Fruit fly (Drosophila melanogaster) whole organism, embryonic: ENCODE measurements around the gene Lst8.

Experiments used
- ATbp ChIP-seq: fragments of 200-800 bp; sonication (Bioruptor generic); optimal IDR thresholded peaks from 2 replicates; lab custom pipeline; 2017; ENCODE audit warnings: missing biosample characterization, mild to moderate bottlenecking, missing genetic modification characterization, missing genetic modification reagents
- Awh ChIP-seq: fragments of 200-800 bp; sonication (Bioruptor generic); IDR thresholded peaks from 2 replicates; pipeline ENCODE4, ENCODE4 v1.3.6; 2022; ENCODE audit warnings: missing biosample characterization, missing genetic modification characterization
- BEAF-32 ChIP-seq: fragments of 200-800 bp; sonication (Bioruptor generic); optimal IDR thresholded peaks from 3 replicates; lab custom pipeline; 2017; ENCODE audit warnings: missing biosample characterization, missing genetic modification characterization, mild to moderate bottlenecking, moderate library complexity, missing genetic modification reagents
- CG10209 ChIP-seq: fragments of 200-800 bp; sonication (Bioruptor generic); optimal IDR thresholded peaks from 3 replicates; lab custom pipeline; 2017; ENCODE audit warnings: missing biosample characterization, mild to moderate bottlenecking, missing genetic modification characterization, missing genetic modification reagents
- CG10267 ChIP-seq: fragments of 200-800 bp; sonication (Bioruptor generic); optimal IDR thresholded peaks from 2 replicates; lab custom pipeline; 2018; ENCODE audit warnings: missing biosample characterization, mild to moderate bottlenecking, missing genetic modification characterization, moderate library complexity
- CG13775 ChIP-seq: fragments of 200-800 bp; sonication (Bioruptor generic); optimal IDR thresholded peaks from 3 replicates; lab custom pipeline; 2017; ENCODE audit warnings: missing biosample characterization, mild to moderate bottlenecking, missing genetic modification characterization
- CG1647 ChIP-seq: fragments of 200-800 bp; sonication (Bioruptor generic); optimal IDR thresholded peaks from 3 replicates; lab custom pipeline; 2016; ENCODE audit warnings: missing biosample characterization, missing genetic modification characterization
- CG18476 ChIP-seq: fragments of 200-800 bp; sonication (Bioruptor generic); optimal IDR thresholded peaks from 2 replicates; lab custom pipeline; 2016; ENCODE audit warnings: missing biosample characterization, mild to moderate bottlenecking, missing genetic modification characterization
- CG31388 ChIP-seq: fragments of 200-800 bp; sonication (Bioruptor generic); optimal IDR thresholded peaks from 2 replicates; lab custom pipeline; 2016; ENCODE audit warnings: missing biosample characterization, missing genetic modification characterization
- CG3163 ChIP-seq: fragments of 200-800 bp; sonication (Bioruptor generic); optimal IDR thresholded peaks from 3 replicates; lab custom pipeline; 2016; ENCODE audit warnings: missing biosample characterization, missing genetic modification characterization
- CG33213 ChIP-seq: fragments of 200-800 bp; sonication (Bioruptor generic); optimal IDR thresholded peaks from 3 replicates; lab custom pipeline; 2016; ENCODE audit warnings: missing biosample characterization, missing genetic modification characterization
- CG3838 ChIP-seq: fragments of 200-800 bp; sonication (Bioruptor generic); optimal IDR thresholded peaks from 3 replicates; lab custom pipeline; 2016; ENCODE audit warnings: missing biosample characterization, missing genetic modification characterization
- CG3847 ChIP-seq: fragments of 200-800 bp; sonication (Bioruptor generic); IDR thresholded peaks from 2 replicates; pipeline ENCODE4 v1.3.6; 2022; ENCODE audit warnings: missing biosample characterization, missing genetic modification characterization
- CG7271 ChIP-seq: fragments of 200-800 bp; sonication (Bioruptor generic); optimal IDR thresholded peaks from 2 replicates; lab custom pipeline; 2018; ENCODE audit warnings: missing biosample characterization, mild to moderate bottlenecking, missing genetic modification characterization, moderate library complexity
- CG7786 ChIP-seq: fragments of 200-800 bp; sonication (Bioruptor generic); optimal IDR thresholded peaks from 2 replicates; lab custom pipeline; 2016; ENCODE audit warnings: missing biosample characterization, missing genetic modification characterization
- CG7928 ChIP-seq: fragments of 200-800 bp; sonication (Bioruptor generic); optimal IDR thresholded peaks from 2 replicates; lab custom pipeline; 2017; ENCODE audit warnings: missing biosample characterization, mild to moderate bottlenecking, missing genetic modification characterization
- CG7987 ChIP-seq: fragments of 200-800 bp; sonication (Bioruptor generic); optimal IDR thresholded peaks from 2 replicates; lab custom pipeline; 2018; ENCODE audit warnings: missing biosample characterization, mild to moderate bottlenecking, missing genetic modification characterization, moderate library complexity
- CG9876 ChIP-seq: fragments of 200-800 bp; sonication (Bioruptor generic); optimal IDR thresholded peaks from 2 replicates; lab custom pipeline; 2016; ENCODE audit warnings: missing biosample characterization, missing genetic modification characterization
- E2f1 ChIP-seq: fragments of 200-800 bp; sonication (Bioruptor generic); IDR thresholded peaks from 2 replicates; pipeline ENCODE4 v1.3.6; 2022; ENCODE audit warnings: missing biosample characterization, missing genetic modification characterization
- Ets65A ChIP-seq: fragments of 200-800 bp; sonication (Bioruptor generic); peaks from one replicate; lab custom pipeline; 2016; ENCODE audit warnings: missing biosample characterization, missing genetic modification characterization
- Fer2 ChIP-seq: fragments of 200-800 bp; sonication (Bioruptor generic); optimal IDR thresholded peaks from 2 replicates; lab custom pipeline; 2018; ENCODE audit warnings: missing biosample characterization, mild to moderate bottlenecking, missing genetic modification characterization, moderate library complexity
- H15 ChIP-seq: fragments of 200-800 bp; sonication (Bioruptor generic); IDR thresholded peaks from 3 replicates; pipeline ENCODE4 v1.3.6; 2022; ENCODE audit warnings: missing biosample characterization, missing genetic modification characterization
- HmgD ChIP-seq: fragments of 200-800 bp; sonication (Bioruptor generic); optimal IDR thresholded peaks from 3 replicates; lab custom pipeline; 2016; ENCODE audit warnings: missing biosample characterization, missing genetic modification characterization
- Hr39 ChIP-seq: fragments of >200 bp; optimal IDR thresholded peaks from 2 replicates; lab custom pipeline; 2017
- Med ChIP-seq: fragments of 200-800 bp; sonication (Bioruptor generic); peaks from one replicate; lab custom pipeline; 2016; ENCODE audit warnings: missing biosample characterization, missing genetic modification characterization, mild to moderate bottlenecking, inconsistent platforms, moderate library complexity
- Myb ChIP-seq: fragments of 200-800 bp; sonication (Bioruptor generic); optimal IDR thresholded peaks from 2 replicates; lab custom pipeline; 2016; ENCODE audit warnings: missing biosample characterization, missing genetic modification characterization
- Ptx1 ChIP-seq: fragments of 200-800 bp; sonication (Bioruptor generic); IDR thresholded peaks from 2 replicates; pipeline ENCODE4 v1.3.6; 2022; ENCODE audit warnings: missing biosample characterization, missing genetic modification characterization
- Taf1 ChIP-seq: fragments of 200-800 bp; sonication (Bioruptor generic); IDR thresholded peaks from 2 replicates; pipeline ENCODE4 v1.3.6; 2022; ENCODE audit warnings: missing biosample characterization, missing genetic modification characterization
- Xbp1 ChIP-seq: fragments of 200-800 bp; sonication (Bioruptor generic); optimal IDR thresholded peaks from 3 replicates; lab custom pipeline; 2016; ENCODE audit warnings: missing biosample characterization, mild to moderate bottlenecking, missing genetic modification characterization
- ash1 ChIP-seq: fragments of 200-800 bp; sonication (Bioruptor generic); optimal IDR thresholded peaks from 2 replicates; lab custom pipeline; 2018; ENCODE audit warnings: missing biosample characterization, mild to moderate bottlenecking, missing genetic modification characterization
- bigmax ChIP-seq: fragments of 200-800 bp; sonication (Bioruptor generic); optimal IDR thresholded peaks from 2 replicates; lab custom pipeline; 2018; ENCODE audit warnings: missing biosample characterization, mild to moderate bottlenecking, missing genetic modification characterization
- crc ChIP-seq: fragments of 200-800 bp; sonication (Bioruptor generic); optimal IDR thresholded peaks from 2 replicates; lab custom pipeline; 2016; ENCODE audit warnings: missing biosample characterization, missing genetic modification characterization
- cwo ChIP-seq: fragments of 200-800 bp; sonication (Bioruptor generic); optimal IDR thresholded peaks from 3 replicates; lab custom pipeline; 2017; ENCODE audit warnings: missing biosample characterization, missing genetic modification characterization, mild to moderate bottlenecking, moderate library complexity, missing genetic modification reagents
- fd64A ChIP-seq: fragments of 200-800 bp; sonication (Bioruptor generic); optimal IDR thresholded peaks from 3 replicates; lab custom pipeline; 2018; ENCODE audit warnings: missing biosample characterization, mild to moderate bottlenecking, missing genetic modification characterization
- fu2 ChIP-seq: fragments of 200-800 bp; sonication (Bioruptor generic); optimal IDR thresholded peaks from 2 replicates; lab custom pipeline; 2016; ENCODE audit warnings: missing biosample characterization, missing genetic modification characterization
- gce ChIP-seq: fragments of 200-800 bp; sonication (Bioruptor generic); IDR thresholded peaks from 3 replicates; pipeline ENCODE4 v1.3.6; 2022; ENCODE audit warnings: missing biosample characterization, missing genetic modification characterization
- gsb-n ChIP-seq: fragments of 200-800 bp; sonication (Bioruptor generic); optimal IDR thresholded peaks from 3 replicates; lab custom pipeline; 2018; ENCODE audit warnings: missing biosample characterization, mild to moderate bottlenecking, missing genetic modification characterization
- klu ChIP-seq: fragments of 200-800 bp; sonication (Bioruptor generic); IDR thresholded peaks from 2 replicates; pipeline ENCODE4 v1.3.6; 2022; ENCODE audit warnings: missing biosample characterization, missing genetic modification characterization
- lilli ChIP-seq: fragments of 200-800 bp; sonication (Bioruptor generic); optimal IDR thresholded peaks from 3 replicates; lab custom pipeline; 2016; ENCODE audit warnings: missing biosample characterization, missing genetic modification characterization
- peb ChIP-seq: fragments of 200-800 bp; sonication (Bioruptor generic); IDR thresholded peaks from 2 replicates; pipeline ENCODE4 v1.3.6; 2022; ENCODE audit warnings: missing biosample characterization, missing genetic modification characterization
- repo ChIP-seq: fragments of 200-800 bp; sonication (Bioruptor generic); optimal IDR thresholded peaks from 2 replicates; lab custom pipeline; 2016; ENCODE audit warnings: missing biosample characterization, missing genetic modification characterization
- ro ChIP-seq: fragments of 200-800 bp; sonication (Bioruptor generic); IDR thresholded peaks from 2 replicates; pipeline ENCODE4 v1.3.6; 2022; ENCODE audit warnings: missing biosample characterization, missing genetic modification characterization
- scrt ChIP-seq: fragments of 200-800 bp; sonication (Bioruptor generic); optimal IDR thresholded peaks from 2 replicates; lab custom pipeline; 2018; ENCODE audit warnings: missing biosample characterization, mild to moderate bottlenecking, missing genetic modification characterization, moderate library complexity
- sens ChIP-seq: fragments of 200-800 bp; sonication (Bioruptor generic); peaks from one replicate; lab custom pipeline; 2016; ENCODE audit warnings: missing biosample characterization, missing genetic modification characterization
- sug ChIP-seq: fragments of 200-800 bp; optimal IDR thresholded peaks from 2 replicates; lab custom pipeline; 2019; ENCODE audit warnings: missing biosample characterization, mild to moderate bottlenecking, missing genetic modification characterization, moderate library complexity
- tll ChIP-seq, 2 experiments: fragments of 200-800 bp in 1 of 2; fragments of >200 bp in 1 of 2; sonication (Bioruptor generic) in 1 of 2; optimal IDR thresholded peaks; 2 replicates each; lab custom pipeline; 2017 to 2019; ENCODE audit warnings: missing biosample characterization in 2 of 2, missing genetic modification characterization in 2 of 2, mild to moderate bottlenecking in 1 of 2, moderate library complexity in 1 of 2
- trem ChIP-seq: fragments of 200-800 bp; optimal IDR thresholded peaks from 3 replicates; lab custom pipeline; 2019; ENCODE audit warnings: missing biosample characterization, mild to moderate bottlenecking, missing genetic modification characterization, moderate library complexity
- trh ChIP-seq: fragments of 200-800 bp; sonication (Bioruptor generic); optimal IDR thresholded peaks from 2 replicates; lab custom pipeline; 2016; ENCODE audit warnings: missing biosample characterization, missing genetic modification characterization
- unc-4 ChIP-seq: fragments of 200-800 bp; sonication (Bioruptor generic); IDR thresholded peaks from 2 replicates; pipeline ENCODE4 v1.3.6; 2022; ENCODE audit warnings: missing biosample characterization, missing genetic modification characterization; ENCODE audit not compliant: partially characterized antibody
- wdn ChIP-seq: fragments of 200-800 bp; sonication (Bioruptor generic); IDR thresholded peaks from 2 replicates; pipeline ENCODE4 v1.3.6; 2022; ENCODE audit warnings: missing biosample characterization, missing genetic modification characterization
- zen ChIP-seq: fragments of 200-800 bp; sonication (Bioruptor generic); optimal IDR thresholded peaks from 3 replicates; lab custom pipeline; 2018; ENCODE audit warnings: missing biosample characterization, mild to moderate bottlenecking, missing genetic modification characterization, moderate library complexity

Gene Lst8

dm6 chrX:9585359-9586002 is 20.3 kb downstream of the Lst8 start, which contains the start of gene Hex-A (continued):
- TF ChIP-seq repo, result peak; percentile 90
- peak; percentile 76 for TF ChIP-seq CG3163 (GFP tag; lab: Kevin White, UChicago)
- TF ChIP-seq CG3838 (GFP tag; lab: Kevin White, UChicago), result peak; percentile 90
- TF ChIP-seq CG10267 (tag; lab: Kevin White, UChicago), result peak; percentile 96
- TF ChIP-seq Awh (GFP tag; lab: Robert Waterston, UW), result peak; percentile 90
- peak; percentile 97 for TF ChIP-seq scrt (GFP tag; lab: Kevin White, UChicago)
- peak; percentile 89 for TF ChIP-seq wdn (GFP tag; lab: Robert Waterston, UW)
- TF ChIP-seq Ptx1 (GFP tag; lab: Robert Waterston, UW), result peak; percentile 85
- TF ChIP-seq sens (GFP tag; lab: Kevin White, UChicago), result peak; percentile 99
- peak; percentile 94 for TF ChIP-seq CG18476
- peak; percentile 94 for TF ChIP-seq CG3847 (GFP tag; lab: Robert Waterston, UW)
- peak; percentile 27 for TF ChIP-seq BEAF-32 (GFP tag; lab: Kevin White, UChicago)
- TF ChIP-seq ash1 (GFP tag; lab: Kevin White, UChicago), result peak; percentile 64
- peak; percentile 97 for TF ChIP-seq CG13775 (GFP tag; lab: Kevin White, UChicago)
- peak; percentile 76 for TF ChIP-seq CG9876 (GFP tag; lab: Kevin White, UChicago)
- peak; percentile 89 for TF ChIP-seq CG33213
- peak; percentile 86 for TF ChIP-seq gce (GFP tag; lab: Robert Waterston, UW)
- peak; percentile 76 for TF ChIP-seq HmgD
- TF ChIP-seq Hr39 (lab: Kevin White, UChicago), result no peak
- peak; percentile 74 for TF ChIP-seq CG31388
- TF ChIP-seq Myb (GFP tag; lab: Kevin White, UChicago), result peak; percentile 78
- TF ChIP-seq CG7928 (GFP tag; lab: Kevin White, UChicago), result peak; percentile 79
- TF ChIP-seq CG7987, result peak; percentile 73
- peak; percentile 87 for TF ChIP-seq fd64A (GFP tag; lab: Kevin White, UChicago)
- peak; percentile 95 for TF ChIP-seq gsb-n (tag; lab: Kevin White, UChicago)
- TF ChIP-seq trem (tag; lab: Kevin White, UChicago), result peak; percentile 92
- peak; percentile 78 for TF ChIP-seq trh (GFP tag; lab: Kevin White, UChicago)
- peak; percentile 93 for TF ChIP-seq crc
- TF ChIP-seq sug (tag; lab: Kevin White, UChicago), result peak; percentile 98
- peak; percentile 98 for TF ChIP-seq Ets65A (GFP tag; lab: Kevin White, UChicago)
- TF ChIP-seq peb (GFP tag; lab: Robert Waterston, UW), result peak; percentile 82
- peak; percentile 86 for TF ChIP-seq CG1647 (GFP tag; lab: Kevin White, UChicago)
- peak; percentile 70 for TF ChIP-seq H15
- TF ChIP-seq Med (GFP tag; lab: Kevin White, UChicago), result peak; percentile 99
- peak; percentile 92 for TF ChIP-seq Taf1 (GFP tag; lab: Robert Waterston, UW)
- TF ChIP-seq tll (GFP tag; optimal IDR thresholded peaks at IDR 0.05; lab: Kevin White, UChicago), result peak in 1 of 2 experiments; percentile 52
- TF ChIP-seq unc-4 (GFP tag; lab: Robert Waterston, UW), result peak; percentile 53
- peak; percentile 93 for TF ChIP-seq fu2 (GFP tag; lab: Kevin White, UChicago)
- peak; percentile 92 for TF ChIP-seq Xbp1 (GFP tag; lab: Kevin White, UChicago)
- TF ChIP-seq CG7786 (GFP tag; lab: Kevin White, UChicago), result peak; percentile 92
- TF ChIP-seq CG7271 (tag; lab: Kevin White, UChicago), result peak; percentile 67
- TF ChIP-seq klu (GFP tag; lab: Robert Waterston, UW), result peak; percentile 89
- peak; percentile 59 for TF ChIP-seq ro (GFP tag; lab: Robert Waterston, UW)
- peak; percentile 96 for TF ChIP-seq cwo (GFP tag; lab: Kevin White, UChicago)
- TF ChIP-seq CG10209 (GFP tag; lab: Kevin White, UChicago), result peak; percentile 95
- no peak for TF ChIP-seq bigmax (GFP tag; lab: Kevin White, UChicago)
- TF ChIP-seq lilli (GFP tag; lab: Kevin White, UChicago), result peak; percentile 96
- TF ChIP-seq E2f1 (GFP tag; lab: Robert Waterston, UW), result peak; percentile 86
- peak; percentile 96 for TF ChIP-seq Fer2 (tag; lab: Kevin White, UChicago)
- peak; percentile 92 for TF ChIP-seq ATbp (GFP tag; lab: Kevin White, UChicago)
- peak; percentile 90 for TF ChIP-seq zen (tag; lab: Kevin White, UChicago)
